Fruit fly (Drosophila melanogaster): ENCODE results near the gene CG6638.

- TF ChIP-seq CG14655 (GFP tag; optimal IDR thresholded peaks at IDR 0.05): peak; percentile 36
- TF ChIP-seq CG8301 (tag; optimal IDR thresholded peaks at IDR 0.05): no peak
- TF ChIP-seq CG34367 (tag; optimal IDR thresholded peaks at IDR 0.05): no peak
- TF ChIP-seq D1 (tag; optimal IDR thresholded peaks at IDR 0.05): no peak
- 0 out of 2 replicates have a peak, but pooled peaks have one; percentile 27 for TF ChIP-seq CG12605 (GFP tag; IDR thresholded peaks at IDR 0.05)
Observed at dm6 chr3L:8607449-8607848, 31.6 kb upstream of the CG6638 start.

Data from whole organism, pupa.